Worm (Caenorhabditis elegans): Measurements from ENCODE around the gene fbxb-84.

- TF ChIP-seq nhr-11 (tag; optimal IDR thresholded peaks at IDR 0.05), result no peak
- TF ChIP-seq ama-1 (optimal IDR thresholded peaks at IDR 0.05), result no peak
- no peak for TF ChIP-seq snpc-4 (tag; optimal IDR thresholded peaks at IDR 0.05)
- TF ChIP-seq hmg-11 (tag; optimal IDR thresholded peaks at IDR 0.05), result no peak
- no peak for TF ChIP-seq nhr-25 (tag; optimal IDR thresholded peaks at IDR 0.05)
- no peak for TF ChIP-seq pha-4 (tag; optimal IDR thresholded peaks at IDR 0.05)
These were observed 29.5 kb upstream of the fbxb-84 start, which contains the start of gene clec-148 for ce11 chrIII:175733-176132.

All from whole organism, L3 larva.